Worm (Caenorhabditis elegans) whole organism, young adult: ENCODE results near the gene ebp-2.

ENCODE experiments used
- B0336.3 ChIP-seq: fragments of 200-800 bp; sonication (Bioruptor generic); IDR thresholded peaks from 2 replicates; pipeline ENCODE4 v1.3.6; 2022; ENCODE audit warnings: missing genetic modification characterization, missing compliant biosample characterization
- C06A6.2 ChIP-seq: fragments of 200-800 bp; sonication (Bioruptor generic); conservative IDR thresholded peaks from 2 replicates; pipeline ENCODE4 v1.3.6; 2022; ENCODE audit warnings: missing genetic modification characterization, missing compliant biosample characterization
- F33H1.4 ChIP-seq: fragments of 200-800 bp; sonication (Bioruptor generic); IDR thresholded peaks from 2 replicates; pipeline ENCODE4 v1.3.6; 2022; ENCODE audit warnings: missing genetic modification reagents, missing genetic modification characterization, missing compliant biosample characterization
- F49E8.2 ChIP-seq: sonication (generic microtip); optimal IDR thresholded peaks from 3 replicates; lab custom pipeline; 2017; ENCODE audit warnings: missing genetic modification characterization, mild to moderate bottlenecking, missing compliant biosample characterization, antibody characterized with exemption, moderate library complexity; ENCODE audit not compliant: insufficient read depth
- K11D2.4 ChIP-seq: fragments of 200-800 bp; sonication (Bioruptor generic); IDR thresholded peaks from 2 replicates; pipeline ENCODE4 v1.3.6; 2022; ENCODE audit warnings: missing genetic modification reagents, missing genetic modification characterization, missing compliant biosample characterization
- ama-1 ChIP-seq, 3 experiments: fragments of 150-350 bp in 1 of 3; sonication (generic microtip) in 2 of 3; optimal IDR thresholded peaks; 2 replicates each; lab custom pipeline; 2014 to 2018; ENCODE audit warnings: missing biosample characterization in 2 of 3, missing genetic modification characterization in 2 of 3, missing genetic modification reagents in 2 of 3
- attf-6 ChIP-seq: fragments of 200-800 bp; sonication (Bioruptor generic); IDR thresholded peaks from 2 replicates; pipeline ENCODE4 v1.3.6; 2022; ENCODE audit warnings: missing genetic modification reagents, missing genetic modification characterization, missing compliant biosample characterization
- egl-44 ChIP-seq: fragments of 200-800 bp; sonication (Bioruptor generic); IDR thresholded peaks from 2 replicates; pipeline ENCODE4 v1.3.6; 2022; ENCODE audit warnings: missing genetic modification reagents, missing genetic modification characterization, missing compliant biosample characterization
- madf-6 ChIP-seq: fragments of 200-800 bp; sonication (Bioruptor generic); IDR thresholded peaks from 2 replicates; pipeline ENCODE4 v1.3.6; 2022; ENCODE audit warnings: missing genetic modification reagents, missing genetic modification characterization, missing compliant biosample characterization
- snpc-4 ChIP-seq, 5 experiments: fragments of 150-350 bp in 1 of 5; sonication (generic microtip) in 4 of 5; optimal IDR thresholded peaks; 2 replicates each; lab custom pipeline; 2014 to 2018; ENCODE audit warnings: missing genetic modification characterization in 5 of 5, missing biosample characterization in 3 of 5, antibody characterized with exemption in 2 of 5, mild to moderate bottlenecking in 2 of 5, missing compliant biosample characterization in 2 of 5, missing genotype in 2 of 5, moderate library complexity in 2 of 5, missing genetic modification reagents in 1 of 5
- unc-62 ChIP-seq: fragments of 150-350 bp; optimal IDR thresholded peaks from 2 replicates; lab custom pipeline; 2014; ENCODE audit warnings: missing biosample characterization, missing genetic modification reagents, missing genetic modification characterization
- ztf-22 ChIP-seq: fragments of 200-800 bp; sonication (Bioruptor generic); optimal IDR thresholded peaks from 2 replicates; lab custom pipeline; 2018; ENCODE audit warnings: mild to moderate bottlenecking, missing genetic modification characterization, moderate library complexity, missing compliant biosample characterization

DNA sequence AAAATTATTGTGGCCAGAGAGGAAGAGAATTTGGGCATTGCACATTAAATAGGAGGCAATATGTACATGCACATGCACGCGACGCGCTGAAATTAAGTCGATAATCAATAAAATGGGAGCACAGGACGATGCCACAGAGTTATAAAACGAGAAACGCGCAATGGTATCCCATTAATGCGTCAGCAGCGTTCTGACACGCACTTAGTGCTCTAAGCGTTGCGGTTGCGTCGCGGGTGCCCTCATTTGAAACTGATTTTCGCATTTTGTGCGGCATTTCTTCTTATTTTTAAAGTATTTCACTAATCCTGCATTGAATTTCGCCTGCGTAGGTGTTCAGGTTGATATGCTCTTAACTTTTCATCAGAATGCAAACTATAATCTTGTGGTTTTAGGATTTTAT lies 10.5 kb downstream of the ebp-2 start, which contains the start of gene rsp-1:
- TF ChIP-seq F33H1.4 (GFP tag; lab: Robert Waterston, UW) (peak; percentile 76), K11D2.4 (peak; percentile 88), ztf-22 (GFP tag; lab: Kevin White, UChicago) (no peak), egl-44 (0 out of 2 replicates have a peak, but pooled peaks have one; percentile 29), C06A6.2 (peak; percentile 45; the same call in 1 of the 2 replicates), unc-62 (GFP tag; lab: Kevin White, UChicago) (no peak), F49E8.2 (tag; lab: Kevin White, UChicago) (peak; percentile 53), B0336.3 (peak; percentile 83), attf-6 (GFP tag; lab: Robert Waterston, UW) (no peak; the same call in 1 of the 2 replicates), ama-1 (optimal IDR thresholded peaks at IDR 0.05; lab: Kevin White, UChicago) (no peak), ama-1 (GFP tag; optimal IDR thresholded peaks at IDR 0.05; lab: Kevin White, UChicago) (no peak), snpc-4 (GFP tag; optimal IDR thresholded peaks at IDR 0.05; lab: Kevin White, UChicago) (no peak), snpc-4 (tag; optimal IDR thresholded peaks at IDR 0.05; lab: Kevin White, UChicago) (peak; percentile 73 to 82 (median 80)), madf-6 (GFP tag; lab: Robert Waterston, UW) (peak; percentile 84)
